Worm (Caenorhabditis elegans) whole organism, early embryonic: ENCODE data around the gene denn-4.

Source experiments
- B0310.2 ChIP-seq: sonication (generic microtip); optimal IDR thresholded peaks from 2 replicates; lab custom pipeline; 2016; ENCODE audit warnings: mild to moderate bottlenecking, missing genetic modification characterization, missing compliant biosample characterization
- F13C5.2 ChIP-seq: sonication (generic microtip); optimal IDR thresholded peaks from 2 replicates; lab custom pipeline; 2017; ENCODE audit warnings: mild to moderate bottlenecking, missing genetic modification characterization, inconsistent platforms, missing compliant biosample characterization
- aly-1 ChIP-seq: sonication (generic microtip); optimal IDR thresholded peaks from 2 replicates; lab custom pipeline; 2016; ENCODE audit warnings: missing genetic modification characterization, missing compliant biosample characterization
- ama-1 ChIP-seq: fragments of 150-350 bp; optimal IDR thresholded peaks from 2 replicates; lab custom pipeline; 2014
- ceh-13 ChIP-seq: fragments of 200-800 bp; sonication (Bioruptor generic); optimal IDR thresholded peaks from 2 replicates; lab custom pipeline; 2018; ENCODE audit warnings: mild to moderate bottlenecking, missing genetic modification characterization, missing compliant biosample characterization
- ceh-36 ChIP-seq: sonication (generic microtip); optimal IDR thresholded peaks from 2 replicates; lab custom pipeline; 2016; ENCODE audit warnings: missing genetic modification characterization, inconsistent platforms, missing compliant biosample characterization
- ets-7 ChIP-seq: sonication (generic microtip); optimal IDR thresholded peaks from 2 replicates; lab custom pipeline; 2016; ENCODE audit warnings: missing genotype, missing genetic modification characterization, missing compliant biosample characterization
- flt-1 ChIP-seq: fragments of 200-800 bp; sonication (Bioruptor generic); IDR thresholded peaks from 2 replicates; pipeline ENCODE4 v1.3.6; 2022; ENCODE audit warnings: missing genetic modification characterization, missing compliant biosample characterization
- hmbx-1 ChIP-seq: sonication (generic microtip); optimal IDR thresholded peaks from 2 replicates; lab custom pipeline; 2016; ENCODE audit warnings: mild to moderate bottlenecking, missing genetic modification characterization, missing compliant biosample characterization
- hmg-4 ChIP-seq: fragments of 200-800 bp; sonication (Bioruptor generic); optimal IDR thresholded peaks from 2 replicates; lab custom pipeline; 2018; ENCODE audit warnings: mild to moderate bottlenecking, missing genetic modification characterization, missing compliant biosample characterization
- hnd-1 ChIP-seq: sonication (generic microtip); optimal IDR thresholded peaks from 2 replicates; lab custom pipeline; 2016; ENCODE audit warnings: missing genetic modification characterization, missing compliant biosample characterization
- pes-1 ChIP-seq: fragments of 200-800 bp; sonication (Bioruptor generic); IDR thresholded peaks from 2 replicates; pipeline ENCODE4 v1.3.6; 2022; ENCODE audit warnings: missing genetic modification reagents, missing genetic modification characterization, missing compliant biosample characterization
- scrt-1 ChIP-seq: fragments of 200-800 bp; sonication (Bioruptor generic); IDR thresholded peaks from 2 replicates; pipeline ENCODE4 v1.3.6; 2022; ENCODE audit warnings: missing genetic modification characterization, missing compliant biosample characterization
- sea-1 ChIP-seq: fragments of 200-800 bp; sonication (Bioruptor generic); conservative IDR thresholded peaks from 2 replicates; pipeline ENCODE4 v1.3.6; 2022; ENCODE audit warnings: missing genetic modification characterization, missing compliant biosample characterization
- tbx-11 ChIP-seq: fragments of 200-800 bp; sonication (Bioruptor generic); IDR thresholded peaks from 2 replicates; pipeline ENCODE4 v1.3.6; 2022; ENCODE audit warnings: missing genetic modification characterization, missing compliant biosample characterization
- tbx-37 ChIP-seq: fragments of 200-800 bp; sonication (Bioruptor generic); conservative IDR thresholded peaks from 2 replicates; pipeline ENCODE4 v1.3.6; 2022; ENCODE audit warnings: missing genetic modification reagents, missing genetic modification characterization, missing compliant biosample characterization
- tra-4 ChIP-seq: sonication (generic microtip); optimal IDR thresholded peaks from 2 replicates; lab custom pipeline; 2017; ENCODE audit warnings: missing genetic modification characterization, missing compliant biosample characterization

The denn-4 gene

ce11 chrIV:1916247-1916646 is 7.6 kb upstream of the denn-4 start:
- TF ChIP-seq sea-1 (no peak), hmg-4 (GFP tag; lab: Kevin White, UChicago) (peak; percentile 2)

DNA sequence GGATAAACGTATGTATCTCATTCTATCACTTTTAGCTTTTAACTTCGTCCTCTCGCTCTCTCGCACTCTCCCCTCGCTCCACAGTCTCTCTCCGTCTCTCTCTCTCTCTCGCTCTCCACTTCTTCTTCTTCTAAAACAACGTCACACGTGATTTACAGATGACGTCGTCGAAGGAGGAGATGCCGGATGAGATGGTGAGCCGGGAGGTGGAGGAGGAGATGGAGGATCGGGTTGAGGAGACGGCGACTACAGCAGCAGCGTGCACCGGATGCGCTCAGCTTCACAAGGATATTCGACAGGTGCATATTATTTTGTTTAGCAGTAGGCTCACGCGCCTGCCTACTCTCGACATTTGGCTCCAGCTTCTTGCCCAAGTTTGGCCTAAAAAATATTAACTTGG is 6.0 kb upstream of the denn-4 start, which contains the start of gene elt-6:
elt-6 (plus strand) TSS at position 159 of the 400 bp plus-strand sequence.
- TF ChIP-seq flt-1 (GFP tag; lab: Robert Waterston, UW) = no peak
- TF ChIP-seq pes-1 (GFP tag; lab: Robert Waterston, UW) = peak; percentile 41; the same call in 1 of the 2 replicates
- TF ChIP-seq hmg-4 (GFP tag; lab: Kevin White, UChicago) = peak; percentile 10

DNA sequence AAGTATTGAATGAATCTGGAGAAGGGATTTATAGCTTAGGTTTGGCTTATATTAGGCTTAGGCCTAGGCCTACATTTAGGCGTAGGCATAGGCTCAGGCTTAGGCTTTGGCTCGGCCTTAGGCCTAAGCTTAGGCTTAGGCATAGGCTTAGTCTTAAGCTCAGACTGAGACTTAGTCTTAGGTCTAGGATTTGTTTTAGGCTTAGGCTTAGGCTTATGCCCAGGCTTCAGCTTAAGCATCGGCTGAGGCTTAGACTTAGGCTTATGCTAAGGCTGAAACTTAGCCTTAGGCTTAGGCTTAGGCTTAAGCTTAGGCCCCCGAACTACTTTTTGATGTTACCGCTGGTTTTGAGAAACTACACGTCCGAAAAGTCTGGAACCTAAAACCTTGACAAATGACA is 3.3 kb upstream of the denn-4 start:
- no peak for TF ChIP-seq sea-1
- TF ChIP-seq ceh-36 (tag; lab: Kevin White, UChicago) = peak; percentile 73

DNA sequence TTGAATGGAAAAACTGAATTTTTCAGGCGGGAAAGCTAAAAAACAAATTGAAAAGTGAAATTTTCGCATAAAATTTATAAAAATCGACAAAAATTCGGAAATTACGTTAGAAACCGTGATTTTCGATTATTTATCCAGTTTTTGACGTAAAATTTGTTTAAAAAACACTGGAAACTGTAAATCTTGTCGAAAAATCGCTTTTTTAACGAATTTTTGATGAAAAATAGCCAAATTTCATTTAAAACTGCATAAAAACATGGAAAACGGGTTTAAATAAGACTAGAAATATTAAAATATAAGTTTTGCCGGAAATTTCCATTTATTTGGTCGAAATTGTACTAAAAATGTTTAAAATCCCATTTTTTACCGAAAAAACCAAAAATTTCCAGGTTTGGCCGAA is 377 bp downstream of the denn-4 start:
- TF ChIP-seq ets-7 (tag; lab: Kevin White, UChicago) (no peak), hmg-4 (GFP tag; lab: Kevin White, UChicago) (no peak), scrt-1 (no peak), pes-1 (GFP tag; lab: Robert Waterston, UW) (no peak), sea-1 (no peak), B0310.2 (no peak)

ce11 chrIV:1945200-1945599 is 21.4 kb downstream of the denn-4 start:
- no peak for TF ChIP-seq hmg-4 (GFP tag; lab: Kevin White, UChicago)
- no peak for TF ChIP-seq tra-4 (tag; lab: Kevin White, UChicago)
- TF ChIP-seq tbx-11 (GFP tag; lab: Robert Waterston, UW) = no peak
- no peak for TF ChIP-seq pes-1 (GFP tag; lab: Robert Waterston, UW)
- no peak for TF ChIP-seq flt-1 (GFP tag; lab: Robert Waterston, UW)
- no peak for TF ChIP-seq hnd-1
- no peak for TF ChIP-seq sea-1

ce11 chrIV:1947891-1948290 is 24.1 kb downstream of the denn-4 start, which contains the start of gene tsen-54:
tsen-54 (plus strand) TSS chrIV:1948191.
- TF ChIP-seq hmbx-1 (no peak), pes-1 (GFP tag; lab: Robert Waterston, UW) (no peak), sea-1 (no peak), scrt-1 (no peak)

DNA sequence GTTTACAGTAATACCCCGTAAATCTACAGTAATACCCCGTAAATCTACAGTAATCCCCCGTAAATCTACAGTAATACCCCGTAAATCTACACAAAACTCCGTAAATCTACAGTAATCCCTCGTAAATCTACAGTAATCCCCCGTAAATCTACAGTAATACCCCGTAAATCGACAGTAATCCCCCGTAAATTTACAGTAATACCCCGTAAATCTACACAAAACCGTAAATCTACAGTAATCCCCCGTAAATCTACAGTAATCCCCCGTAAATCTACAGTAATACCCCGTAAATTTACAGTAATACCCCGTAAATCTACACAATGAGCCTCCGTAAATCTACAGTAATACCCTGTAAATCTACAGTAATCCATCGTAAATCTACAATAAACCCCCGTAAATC is 26.1 kb downstream of the denn-4 start:
- peak; percentile 91 for TF ChIP-seq ceh-36 (tag; lab: Kevin White, UChicago)

DNA sequence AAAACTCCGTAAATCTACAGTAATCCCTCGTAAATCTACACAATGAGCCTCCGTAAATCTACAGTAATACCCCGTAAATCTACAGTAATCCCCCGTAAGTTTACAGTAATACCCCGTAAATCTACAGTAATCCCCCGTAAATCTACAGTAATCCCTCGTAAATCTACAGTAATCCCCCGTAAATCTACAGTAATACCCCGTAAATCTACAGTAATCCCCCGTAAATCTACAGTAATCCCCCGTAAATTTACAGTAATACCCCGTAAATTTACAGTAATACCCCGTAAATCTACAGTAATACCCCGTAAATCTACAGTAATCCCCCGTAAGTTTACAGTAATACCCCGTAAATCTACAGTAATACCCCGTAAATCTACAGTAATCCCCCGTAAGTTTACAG is 26.8 kb downstream of the denn-4 start:
- 0 out of 2 replicates have a peak, but pooled peaks have one; percentile 29 for TF ChIP-seq sea-1

- TF ChIP-seq tbx-11 (GFP tag; lab: Robert Waterston, UW) = no peak
- no peak for TF ChIP-seq tbx-37 (GFP tag; lab: Robert Waterston, UW)
- TF ChIP-seq flt-1 (GFP tag; lab: Robert Waterston, UW) = no peak
- TF ChIP-seq hmbx-1 = no peak
- TF ChIP-seq pes-1 (GFP tag; lab: Robert Waterston, UW) = no peak
- no peak for TF ChIP-seq ceh-36 (tag; lab: Kevin White, UChicago)
- no peak for TF ChIP-seq ets-7 (tag; lab: Kevin White, UChicago)
- TF ChIP-seq hnd-1 = no peak
- no peak for TF ChIP-seq tra-4 (tag; lab: Kevin White, UChicago)
- no peak for TF ChIP-seq B0310.2
- no peak for TF ChIP-seq scrt-1
- no peak for TF ChIP-seq ama-1 (lab: Kevin White, UChicago)
- no peak for TF ChIP-seq F13C5.2
Measured at ce11 chrIV:1952312-1952711, 28.5 kb downstream of the denn-4 start.

DNA sequence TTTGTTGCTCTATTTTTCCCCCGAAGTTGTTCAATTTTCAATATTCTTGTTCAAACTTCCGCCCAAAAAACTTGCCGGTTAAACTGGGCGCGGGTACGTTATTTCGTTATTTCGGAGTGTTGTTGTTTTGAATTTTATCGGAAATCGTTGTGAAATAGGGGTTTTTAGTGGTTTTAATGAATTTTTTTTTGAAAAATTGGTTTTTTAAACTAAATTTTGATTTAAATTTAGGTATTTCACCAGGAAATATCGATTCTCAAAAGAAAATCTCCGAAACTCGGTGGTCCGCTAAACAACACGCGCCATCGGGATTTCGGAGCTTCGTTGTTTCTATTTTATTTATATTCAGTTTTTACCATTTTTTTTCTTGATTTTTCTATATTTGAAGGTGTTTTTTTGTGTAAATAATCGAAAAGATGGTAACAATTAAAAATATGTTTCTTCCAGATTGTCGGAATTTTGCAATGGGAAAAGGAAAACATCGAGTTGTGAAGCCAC is 29.4 kb downstream of the denn-4 start, which contains the start of gene F52C12.2:
F52C12.2 (plus strand) TSS at position 448 of the 498 bp plus-strand sequence.
- TF ChIP-seq ceh-36 (tag; lab: Kevin White, UChicago) = no peak
- TF ChIP-seq F13C5.2 = peak; percentile 49

ce11 chrIV:1956411-1956810 is 32.6 kb downstream of the denn-4 start, which contains the start of gene F52C12.6:
F52C12.6 (plus strand) TSS chrIV:1956711.
- TF ChIP-seq ets-7 (tag; lab: Kevin White, UChicago) (no peak), pes-1 (GFP tag; lab: Robert Waterston, UW) (no peak), hnd-1 (no peak), ceh-13 (GFP tag; lab: Kevin White, UChicago) (no peak), sea-1 (no peak), B0310.2 (no peak), hmg-4 (GFP tag; lab: Kevin White, UChicago) (no peak), scrt-1 (no peak), tbx-37 (GFP tag; lab: Robert Waterston, UW) (no peak), F13C5.2 (no peak), flt-1 (GFP tag; lab: Robert Waterston, UW) (no peak), tra-4 (tag; lab: Kevin White, UChicago) (no peak), ama-1 (lab: Kevin White, UChicago) (no peak), ceh-36 (tag; lab: Kevin White, UChicago) (no peak), aly-1 (tag; lab: Kevin White, UChicago) (no peak), tbx-11 (GFP tag; lab: Robert Waterston, UW) (no peak), hmbx-1 (no peak)
